Worm (Caenorhabditis elegans) whole organism, midembryonic: ENCODE results near the gene T21E8.5.

Experiments
- T22C8.4 ChIP-seq: fragments of 200-800 bp; sonication (Bioruptor generic); IDR thresholded peaks from 2 replicates; pipeline ENCODE4 v1.3.6; 2022; ENCODE audit warnings: missing genetic modification characterization, missing compliant biosample characterization
- cog-1 ChIP-seq: sonication (generic microtip); optimal IDR thresholded peaks from 2 replicates; lab custom pipeline; 2016; ENCODE audit warnings: missing genetic modification characterization, missing compliant biosample characterization
- flt-1 ChIP-seq: fragments of 200-800 bp; sonication (Bioruptor generic); IDR thresholded peaks from 2 replicates; pipeline ENCODE4 v1.3.6; 2022; ENCODE audit warnings: missing genetic modification characterization, missing compliant biosample characterization
- klf-2 ChIP-seq: fragments of 200-800 bp; sonication (Bioruptor generic); conservative IDR thresholded peaks from 2 replicates; pipeline ENCODE4 v1.3.6; 2022; ENCODE audit warnings: missing genetic modification reagents, missing genetic modification characterization, missing compliant biosample characterization
- med-1 ChIP-seq: sonication (generic microtip); optimal IDR thresholded peaks from 2 replicates; lab custom pipeline; 2017; ENCODE audit warnings: missing genetic modification characterization, mild to moderate bottlenecking, missing compliant biosample characterization, antibody characterized with exemption, missing genetic modification reagents; ENCODE audit not compliant: insufficient read depth
- ref-1 ChIP-seq: fragments of 200-800 bp; sonication (Bioruptor generic); conservative IDR thresholded peaks from 2 replicates; pipeline ENCODE4 v1.3.6; 2022; ENCODE audit warnings: missing genetic modification reagents, missing genetic modification characterization, missing compliant biosample characterization
- tab-1 ChIP-seq: fragments of 200-800 bp; sonication (Bioruptor generic); IDR thresholded peaks from 2 replicates; pipeline ENCODE4 v1.3.6; 2022; ENCODE audit warnings: missing genetic modification characterization, missing compliant biosample characterization
- ztf-23 ChIP-seq: fragments of 200-800 bp; sonication (Bioruptor generic); IDR thresholded peaks from 2 replicates; pipeline ENCODE4 v1.3.6; 2022; ENCODE audit warnings: missing genetic modification reagents, missing genetic modification characterization, missing compliant biosample characterization
- ztf-29 ChIP-seq: fragments of 200-800 bp; sonication (Bioruptor generic); IDR thresholded peaks from 2 replicates; pipeline ENCODE4 v1.3.6; 2022; ENCODE audit warnings: missing genetic modification reagents, missing genetic modification characterization, missing compliant biosample characterization

Gene T21E8.5

ce11 chrX:10902723-10903322 is 16.9 kb downstream of the T21E8.5 start, which contains the start of gene acbp-3:
TSS of gene acbp-3 (plus strand) at chrX:10903272.
- TF ChIP-seq ztf-23 (GFP tag; lab: Robert Waterston, UW) (no peak), flt-1 (GFP tag; lab: Robert Waterston, UW) (no peak), med-1 (no peak), klf-2 (GFP tag; lab: Robert Waterston, UW) (no peak), cog-1 (tag; lab: Kevin White, UChicago) (no peak), tab-1 (no peak), T22C8.4 (GFP tag; lab: Robert Waterston, UW) (no peak), ztf-29 (no peak), ref-1 (GFP tag; lab: Robert Waterston, UW) (no peak)

- no peak for TF ChIP-seq ztf-29
- no peak for TF ChIP-seq flt-1 (GFP tag; lab: Robert Waterston, UW)
- TF ChIP-seq klf-2 (GFP tag; lab: Robert Waterston, UW), result no peak
- TF ChIP-seq ztf-23 (GFP tag; lab: Robert Waterston, UW), result no peak
- TF ChIP-seq cog-1 (tag; lab: Kevin White, UChicago), result no peak
- no peak for TF ChIP-seq med-1
- TF ChIP-seq T22C8.4 (GFP tag; lab: Robert Waterston, UW), result no peak
- TF ChIP-seq ref-1 (GFP tag; lab: Robert Waterston, UW), result no peak
Measured at ce11 chrX:10903416-10903815, 17.4 kb downstream of the T21E8.5 start.

ce11 chrX:10907418-10907817 is 21.4 kb downstream of the T21E8.5 start:
- no peak for TF ChIP-seq med-1
- no peak for TF ChIP-seq flt-1 (GFP tag; lab: Robert Waterston, UW)
- no peak for TF ChIP-seq ref-1 (GFP tag; lab: Robert Waterston, UW)
- TF ChIP-seq ztf-23 (GFP tag; lab: Robert Waterston, UW), result no peak
- TF ChIP-seq cog-1 (tag; lab: Kevin White, UChicago), result no peak
- TF ChIP-seq tab-1, result no peak
- TF ChIP-seq klf-2 (GFP tag; lab: Robert Waterston, UW), result no peak
- no peak for TF ChIP-seq ztf-29
- TF ChIP-seq T22C8.4 (GFP tag; lab: Robert Waterston, UW), result no peak

ce11 chrX:10909661-10910060 is 23.7 kb downstream of the T21E8.5 start:
- TF ChIP-seq tab-1, result no peak
- no peak for TF ChIP-seq med-1
- TF ChIP-seq T22C8.4 (GFP tag; lab: Robert Waterston, UW), result no peak
- TF ChIP-seq klf-2 (GFP tag; lab: Robert Waterston, UW), result no peak
- TF ChIP-seq cog-1 (tag; lab: Kevin White, UChicago), result no peak
- no peak for TF ChIP-seq ztf-29
- no peak for TF ChIP-seq ztf-23 (GFP tag; lab: Robert Waterston, UW)
- TF ChIP-seq ref-1 (GFP tag; lab: Robert Waterston, UW), result no peak
- TF ChIP-seq flt-1 (GFP tag; lab: Robert Waterston, UW), result no peak

ce11 chrX:10910716-10911115 is 24.7 kb downstream of the T21E8.5 start, which contains the start of gene F47B10.8:
TSS of gene F47B10.8 (minus strand) at chrX:10910816.
- no peak for TF ChIP-seq flt-1 (GFP tag; lab: Robert Waterston, UW)
- TF ChIP-seq tab-1, result no peak
- TF ChIP-seq ztf-23 (GFP tag; lab: Robert Waterston, UW), result no peak
- TF ChIP-seq ztf-29, result no peak
- no peak for TF ChIP-seq med-1
- TF ChIP-seq klf-2 (GFP tag; lab: Robert Waterston, UW), result no peak

ce11 chrX:10913981-10914380 is 28.0 kb downstream of the T21E8.5 start, which contains the start of gene F47B10.9:
TSS of gene F47B10.9 (minus strand) at chrX:10914081.
- TF ChIP-seq klf-2 (GFP tag; lab: Robert Waterston, UW), result no peak

- TF ChIP-seq med-1 (no peak), tab-1 (no peak), flt-1 (GFP tag; lab: Robert Waterston, UW) (no peak), ref-1 (GFP tag; lab: Robert Waterston, UW) (no peak), cog-1 (tag; lab: Kevin White, UChicago) (no peak), klf-2 (GFP tag; lab: Robert Waterston, UW) (no peak), T22C8.4 (GFP tag; lab: Robert Waterston, UW) (no peak), ztf-29 (no peak)
Measured at ce11 chrX:10914421-10915277, 28.7 kb downstream of the T21E8.5 start.

ce11 chrX:10916194-10916593 is 30.2 kb downstream of the T21E8.5 start:
- TF ChIP-seq klf-2 (GFP tag; lab: Robert Waterston, UW), result no peak
- no peak for TF ChIP-seq ztf-23 (GFP tag; lab: Robert Waterston, UW)
- TF ChIP-seq ref-1 (GFP tag; lab: Robert Waterston, UW), result no peak
- TF ChIP-seq med-1, result no peak

- TF ChIP-seq cog-1 (tag; lab: Kevin White, UChicago) (no peak), med-1 (no peak), tab-1 (no peak), T22C8.4 (GFP tag; lab: Robert Waterston, UW) (no peak), ztf-29 (no peak), klf-2 (GFP tag; lab: Robert Waterston, UW) (no peak), flt-1 (GFP tag; lab: Robert Waterston, UW) (no peak), ref-1 (GFP tag; lab: Robert Waterston, UW) (no peak), ztf-23 (GFP tag; lab: Robert Waterston, UW) (no peak)
Measured at ce11 chrX:10919613-10920012, 33.6 kb downstream of the T21E8.5 start, which contains the start of gene nstp-9. TSS of gene nstp-9 (minus strand) at chrX:10919713.

ce11 chrX:10924031-10924430 is 38.1 kb downstream of the T21E8.5 start:
- TF ChIP-seq flt-1 (GFP tag; lab: Robert Waterston, UW), result no peak
- TF ChIP-seq ztf-23 (GFP tag; lab: Robert Waterston, UW), result no peak
- no peak for TF ChIP-seq cog-1 (tag; lab: Kevin White, UChicago)
- no peak for TF ChIP-seq klf-2 (GFP tag; lab: Robert Waterston, UW)
- no peak for TF ChIP-seq med-1
- no peak for TF ChIP-seq T22C8.4 (GFP tag; lab: Robert Waterston, UW)
- TF ChIP-seq ztf-29, result no peak
- TF ChIP-seq ref-1 (GFP tag; lab: Robert Waterston, UW), result no peak
- no peak for TF ChIP-seq tab-1
